Worm (Caenorhabditis elegans) whole organism, L1 larva: ENCODE measurements around the gene str-46.

ENCODE experiments used
- ama-1 ChIP-seq: fragments of 150-350 bp; optimal IDR thresholded peaks from 2 replicates; lab custom pipeline; 2014
- ceh-82 ChIP-seq, 3 experiments: fragments of 150-350 bp in 1 of 3; sonication (generic microtip) in 2 of 3; optimal IDR thresholded peaks; 2 replicates each; lab custom pipeline; 2014 to 2017; ENCODE audit warnings: missing biosample characterization in 3 of 3, missing genetic modification characterization in 3 of 3
- egl-27 ChIP-seq, 2 experiments: fragments of 150-350 bp in 1 of 2; sonication (generic microtip); optimal IDR thresholded peaks; 3 replicates each; lab custom pipeline; 2017 to 2018; ENCODE audit warnings: missing biosample characterization in 2 of 2, missing genetic modification characterization in 2 of 2, missing genetic modification reagents in 2 of 2
- irx-1 ChIP-seq: sonication (generic microtip); optimal IDR thresholded peaks from 2 replicates; lab custom pipeline; 2016; ENCODE audit warnings: missing genetic modification characterization, missing compliant biosample characterization
- lin-13 ChIP-seq: fragments of 150-350 bp; optimal IDR thresholded peaks from 2 replicates; lab custom pipeline; 2014; ENCODE audit warnings: missing biosample characterization, missing genetic modification reagents, missing genetic modification characterization
- lin-15B ChIP-seq: fragments of 150-350 bp; sonication (generic microtip); optimal IDR thresholded peaks from 3 replicates; lab custom pipeline; 2014; ENCODE audit warnings: missing biosample characterization, missing genetic modification characterization
- lsy-2 ChIP-seq, 2 experiments: fragments of 150-350 bp; optimal IDR thresholded peaks; 2 replicates each; lab custom pipeline; 2014; ENCODE audit warnings: missing biosample characterization in 2 of 2, missing genetic modification characterization in 2 of 2
- pqm-1 ChIP-seq: sonication (generic microtip); optimal IDR thresholded peaks from 3 replicates; lab custom pipeline; 2017; ENCODE audit warnings: missing biosample characterization, missing genetic modification characterization
- unc-130 ChIP-seq: fragments of 150-350 bp; optimal IDR thresholded peaks from 2 replicates; lab custom pipeline; 2017; ENCODE audit warnings: missing biosample characterization, missing genetic modification characterization, inconsistent platforms
- unc-62 ChIP-seq: fragments of 150-350 bp; optimal IDR thresholded peaks from 2 replicates; lab custom pipeline; 2014; ENCODE audit warnings: missing biosample characterization, missing genetic modification reagents, missing genetic modification characterization
- vab-15 ChIP-seq: sonication (generic microtip); optimal IDR thresholded peaks from 2 replicates; lab custom pipeline; 2017; ENCODE audit warnings: missing genotype, mild to moderate bottlenecking, missing genetic modification characterization, missing compliant biosample characterization

DNA sequence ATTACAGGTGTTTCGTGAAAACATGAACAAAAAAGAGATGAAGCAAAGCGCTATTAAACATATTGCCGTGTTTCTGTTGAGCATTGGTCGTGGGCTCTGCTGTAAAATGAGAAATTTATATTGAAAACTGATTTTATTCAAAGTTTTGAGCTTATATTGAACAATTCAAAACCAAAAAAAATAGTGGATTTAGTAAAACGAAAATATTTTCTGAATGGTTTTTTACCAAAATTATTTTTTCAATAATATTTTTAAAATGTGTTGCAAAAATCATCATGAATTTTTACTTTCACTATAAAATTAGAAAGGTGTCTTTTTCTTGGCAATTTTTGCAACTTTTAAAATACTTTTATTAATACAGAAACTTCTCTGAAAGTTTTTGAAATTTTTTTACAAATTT, 3.5 kb upstream of the str-46 start, which contains the start of gene C31B8.7:
- TF ChIP-seq pqm-1, result no peak
- no peak for TF ChIP-seq unc-62 (GFP tag; lab: Kevin White, UChicago)
- no peak for TF ChIP-seq ama-1 (lab: Kevin White, UChicago)
- TF ChIP-seq unc-130 (tag; lab: Kevin White, UChicago), result no peak
- no peak for TF ChIP-seq lsy-2 (tag; optimal IDR thresholded peaks at IDR 0.05; lab: Kevin White, UChicago)
- no peak for TF ChIP-seq lin-13
- TF ChIP-seq ceh-82 (tag; optimal IDR thresholded peaks at IDR 0.05; lab: Kevin White, UChicago), result no peak
- TF ChIP-seq vab-15, result no peak
- no peak for TF ChIP-seq irx-1 (tag; lab: Kevin White, UChicago)
- TF ChIP-seq egl-27 (tag; optimal IDR thresholded peaks at IDR 0.05; lab: Kevin White, UChicago), result no peak
- no peak for TF ChIP-seq lin-15B (tag; lab: Kevin White, UChicago)
